Fruit fly (Drosophila melanogaster): ENCODE measurements around the gene cv.
A peak's percentile ranks its signal among the peaks of the same experiment; 100 is the strongest.

Gene cv

dm6 chrX:5735268-5735941, 45.6 kb downstream of the cv start (continued):
- TF ChIP-seq CG11504 (tag; optimal IDR thresholded peaks at IDR 0.05) (peak; percentile 87), Abd-B (GFP tag; optimal IDR thresholded peaks at IDR 0.05) (peak; percentile 75), chm (GFP tag; IDR thresholded peaks at IDR 0.05) (peak; percentile 72), trem (tag; optimal IDR thresholded peaks at IDR 0.05) (peak; percentile 2), Hsf (GFP tag; optimal IDR thresholded peaks at IDR 0.05) (peak; percentile 79), CG9932 (GFP tag; IDR thresholded peaks at IDR 0.05) (peak; percentile 73), nerfin-2 (GFP tag; IDR thresholded peaks at IDR 0.05; ENCODE audit: partially characterized antibody) (no peak), CG18764 (GFP tag; optimal IDR thresholded peaks at IDR 0.05) (peak; percentile 26), HmgD (GFP tag; optimal IDR thresholded peaks at IDR 0.05) (no peak), ap (GFP tag; IDR thresholded peaks at IDR 0.05) (peak; percentile 70), CG4404 (GFP tag; IDR thresholded peaks at IDR 0.05) (peak; percentile 47), Atf6 (GFP tag; IDR thresholded peaks at IDR 0.05) (peak; percentile 65), CG7839 (tag; optimal IDR thresholded peaks at IDR 0.05) (peak; percentile 86), pnt (GFP tag; optimal IDR thresholded peaks at IDR 0.05) (peak; percentile 38), CG11723 (GFP tag; optimal IDR thresholded peaks at IDR 0.05) (peak; percentile 67), CG7963 (GFP tag; IDR thresholded peaks at IDR 0.05; ENCODE audit: partially characterized antibody) (no peak), CG10959 (GFP tag; IDR thresholded peaks at IDR 0.05) (0 out of 2 replicates have a peak, but pooled peaks have one; percentile 20), Gsc (GFP tag; IDR thresholded peaks at IDR 0.05) (0 out of 2 replicates have a peak, but pooled peaks have one; percentile 17), ind (GFP tag; optimal IDR thresholded peaks at IDR 0.05) (peak; percentile 77), CG12744 (GFP tag; optimal IDR thresholded peaks at IDR 0.05) (peak; percentile 33), mam (GFP tag; optimal IDR thresholded peaks at IDR 0.05) (peak; percentile 72), pb (GFP tag; optimal IDR thresholded peaks at IDR 0.05) (no peak), kni (GFP tag; optimal IDR thresholded peaks at IDR 0.05) (no peak), CG7372 (GFP tag; IDR thresholded peaks at IDR 0.05) (peak; percentile 71), Max (GFP tag; optimal IDR thresholded peaks at IDR 0.05) (peak; percentile 27), sens (GFP tag) (peak; percentile 96), CG17568 (GFP tag; optimal IDR thresholded peaks at IDR 0.05) (peak; percentile 60), Sin3A (optimal IDR thresholded peaks at IDR 0.05) (no peak), bsh (GFP tag; optimal IDR thresholded peaks at IDR 0.05) (peak; percentile 64 to 85), CG16779 (GFP tag; IDR thresholded peaks at IDR 0.05) (peak; percentile 69; the same call in 1 of the 2 replicates), CG6791 (GFP tag; IDR thresholded peaks at IDR 0.05; ENCODE audit: partially characterized antibody) (no peak), ci (GFP tag; IDR thresholded peaks at IDR 0.05) (peak; percentile 90), CG30403 (GFP tag; optimal IDR thresholded peaks at IDR 0.05) (peak; percentile 80), CG10654 (GFP tag; optimal IDR thresholded peaks at IDR 0.05) (peak; percentile 48), bcd (GFP tag; optimal IDR thresholded peaks at IDR 0.05) (peak; percentile 18), CG9609 (GFP tag; optimal IDR thresholded peaks at IDR 0.05) (peak; percentile 32), Vsx1 (GFP tag; optimal IDR thresholded peaks at IDR 0.05) (peak; percentile 25), prd (optimal IDR thresholded peaks at IDR 0.05) (no peak), prd (GFP tag; IDR thresholded peaks at IDR 0.05) (peak; percentile 83), zfh1 (GFP tag; IDR thresholded peaks at IDR 0.05) (peak; percentile 82; the same call in 2 of the 3 replicates), maf-S (GFP tag; optimal IDR thresholded peaks at IDR 0.05) (peak; percentile 47), chinmo (GFP tag; IDR thresholded peaks at IDR 0.05; ENCODE audit: partially characterized antibody) (no peak), CoRest (tag; optimal IDR thresholded peaks at IDR 0.05) (peak; percentile 77), CG42726 (GFP tag; IDR thresholded peaks at IDR 0.05; ENCODE audit: partially characterized antibody) (no peak), klu (GFP tag; IDR thresholded peaks at IDR 0.05) (0 out of 2 replicates have a peak, but pooled peaks have one; percentile 32), gce (GFP tag; IDR thresholded peaks at IDR 0.05) (peak; percentile 74; the same call in 2 of the 3 replicates), Dbx (GFP tag; IDR thresholded peaks at IDR 0.05) (peak; percentile 63; the same call in 2 of the 3 replicates), Med (GFP tag) (peak; percentile 94), CG2889 (GFP tag; IDR thresholded peaks at IDR 0.05) (peak; percentile 72; the same call in 2 of the 3 replicates), rib (GFP tag; IDR thresholded peaks at IDR 0.05) (0 out of 2 replicates have a peak, but pooled peaks have one; percentile 47)
